Worm (Caenorhabditis elegans) whole organism, L1 larva: ENCODE data around the gene T10H9.1.

Experiments
- lin-15B ChIP-seq: fragments of 150-350 bp; sonication (generic microtip); optimal IDR thresholded peaks from 3 replicates; lab custom pipeline; 2014; ENCODE audit warnings: missing biosample characterization, missing genetic modification characterization
- nhr-12 ChIP-seq: sonication (generic microtip); optimal IDR thresholded peaks from 2 replicates; lab custom pipeline; 2017; ENCODE audit warnings: missing biosample characterization, missing genetic modification characterization
- nhr-237 ChIP-seq: fragments of 150-350 bp; optimal IDR thresholded peaks from 2 replicates; lab custom pipeline; 2014; ENCODE audit warnings: missing biosample characterization, missing genetic modification characterization
- nhr-85 ChIP-seq: sonication (generic microtip); peaks from one replicate; lab custom pipeline; 2016; ENCODE audit warnings: missing genetic modification characterization, inconsistent platforms, missing compliant biosample characterization
- ztf-11 ChIP-seq, 2 experiments: sonication (generic microtip); optimal IDR thresholded peaks; 2 replicates each; lab custom pipeline; 2016 to 2017; ENCODE audit warnings: missing genetic modification characterization in 2 of 2, missing biosample characterization in 1 of 2, missing compliant biosample characterization in 1 of 2

DNA sequence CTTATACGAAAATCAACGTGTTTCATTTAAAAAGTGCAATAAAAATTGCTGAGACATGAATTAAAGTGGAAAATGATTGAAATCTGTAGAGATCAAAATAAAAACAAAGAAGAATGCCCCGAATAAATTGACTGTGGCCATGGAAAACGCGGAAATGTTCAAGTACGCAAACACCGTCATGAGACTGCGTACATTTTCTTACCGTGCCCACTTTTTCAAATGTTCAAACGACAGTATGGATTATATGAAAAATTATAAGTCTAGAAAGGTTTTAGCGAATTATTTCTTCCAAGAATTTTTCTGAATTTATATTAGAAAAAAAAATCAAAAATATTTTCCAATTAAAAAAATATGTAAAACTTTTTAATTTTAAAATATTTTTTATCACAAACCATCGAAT, 37.9 kb upstream of the T10H9.1 start:
- TF ChIP-seq nhr-12 (no peak), nhr-237 (no peak), nhr-85 (tag; lab: Kevin White, UChicago) (no peak), ztf-11 (tag; optimal IDR thresholded peaks at IDR 0.05; lab: Kevin White, UChicago) (no peak), lin-15B (tag; lab: Kevin White, UChicago) (no peak)
